Worm (Caenorhabditis elegans) whole organism, early embryonic: ENCODE results near the gene gpr-2.

Source experiments
- B0310.2 ChIP-seq: sonication (generic microtip); optimal IDR thresholded peaks from 2 replicates; lab custom pipeline; 2016; ENCODE audit warnings: mild to moderate bottlenecking, missing genetic modification characterization, missing compliant biosample characterization
- F13C5.2 ChIP-seq: sonication (generic microtip); optimal IDR thresholded peaks from 2 replicates; lab custom pipeline; 2017; ENCODE audit warnings: mild to moderate bottlenecking, missing genetic modification characterization, inconsistent platforms, missing compliant biosample characterization
- aly-1 ChIP-seq: sonication (generic microtip); optimal IDR thresholded peaks from 2 replicates; lab custom pipeline; 2016; ENCODE audit warnings: missing genetic modification characterization, missing compliant biosample characterization
- ama-1 ChIP-seq: fragments of 150-350 bp; optimal IDR thresholded peaks from 2 replicates; lab custom pipeline; 2014
- ceh-13 ChIP-seq: fragments of 200-800 bp; sonication (Bioruptor generic); optimal IDR thresholded peaks from 2 replicates; lab custom pipeline; 2018; ENCODE audit warnings: mild to moderate bottlenecking, missing genetic modification characterization, missing compliant biosample characterization
- ceh-36 ChIP-seq: sonication (generic microtip); optimal IDR thresholded peaks from 2 replicates; lab custom pipeline; 2016; ENCODE audit warnings: missing genetic modification characterization, inconsistent platforms, missing compliant biosample characterization
- ets-7 ChIP-seq: sonication (generic microtip); optimal IDR thresholded peaks from 2 replicates; lab custom pipeline; 2016; ENCODE audit warnings: missing genotype, missing genetic modification characterization, missing compliant biosample characterization
- flt-1 ChIP-seq: fragments of 200-800 bp; sonication (Bioruptor generic); IDR thresholded peaks from 2 replicates; pipeline ENCODE4 v1.3.6; 2022; ENCODE audit warnings: missing genetic modification characterization, missing compliant biosample characterization
- hmbx-1 ChIP-seq: sonication (generic microtip); optimal IDR thresholded peaks from 2 replicates; lab custom pipeline; 2016; ENCODE audit warnings: mild to moderate bottlenecking, missing genetic modification characterization, missing compliant biosample characterization
- hmg-4 ChIP-seq: fragments of 200-800 bp; sonication (Bioruptor generic); optimal IDR thresholded peaks from 2 replicates; lab custom pipeline; 2018; ENCODE audit warnings: mild to moderate bottlenecking, missing genetic modification characterization, missing compliant biosample characterization
- hnd-1 ChIP-seq: sonication (generic microtip); optimal IDR thresholded peaks from 2 replicates; lab custom pipeline; 2016; ENCODE audit warnings: missing genetic modification characterization, missing compliant biosample characterization
- pes-1 ChIP-seq: fragments of 200-800 bp; sonication (Bioruptor generic); IDR thresholded peaks from 2 replicates; pipeline ENCODE4 v1.3.6; 2022; ENCODE audit warnings: missing genetic modification reagents, missing genetic modification characterization, missing compliant biosample characterization
- scrt-1 ChIP-seq: fragments of 200-800 bp; sonication (Bioruptor generic); IDR thresholded peaks from 2 replicates; pipeline ENCODE4 v1.3.6; 2022; ENCODE audit warnings: missing genetic modification characterization, missing compliant biosample characterization
- sea-1 ChIP-seq: fragments of 200-800 bp; sonication (Bioruptor generic); conservative IDR thresholded peaks from 2 replicates; pipeline ENCODE4 v1.3.6; 2022; ENCODE audit warnings: missing genetic modification characterization, missing compliant biosample characterization
- tbx-11 ChIP-seq: fragments of 200-800 bp; sonication (Bioruptor generic); IDR thresholded peaks from 2 replicates; pipeline ENCODE4 v1.3.6; 2022; ENCODE audit warnings: missing genetic modification characterization, missing compliant biosample characterization
- tbx-37 ChIP-seq: fragments of 200-800 bp; sonication (Bioruptor generic); conservative IDR thresholded peaks from 2 replicates; pipeline ENCODE4 v1.3.6; 2022; ENCODE audit warnings: missing genetic modification reagents, missing genetic modification characterization, missing compliant biosample characterization
- tra-4 ChIP-seq: sonication (generic microtip); optimal IDR thresholded peaks from 2 replicates; lab custom pipeline; 2017; ENCODE audit warnings: missing genetic modification characterization, missing compliant biosample characterization

gpr-2 gene

ce11 chrIII:9385543-9385942 is 7.4 kb downstream of the gpr-2 start, which contains the start of gene C38C10.3:
C38C10.3 (minus strand) TSS chrIII:9385643.
- TF ChIP-seq ets-7 (tag; lab: Kevin White, UChicago) (no peak), hnd-1 (no peak)

- TF ChIP-seq scrt-1 (GFP tag; lab: Robert Waterston, UW) (no peak), F13C5.2 (tag; lab: Kevin White, UChicago) (no peak), tbx-11 (GFP tag; lab: Robert Waterston, UW) (no peak), tra-4 (tag; lab: Kevin White, UChicago) (no peak)
Measured at ce11 chrIII:9383496-9383895, 9.5 kb downstream of the gpr-2 start, which contains the start of gene tkr-1. tkr-1 (plus strand) TSS chrIII:9383796.

- TF ChIP-seq ceh-13 (no peak), tbx-11 (GFP tag; lab: Robert Waterston, UW) (no peak), aly-1 (no peak), pes-1 (GFP tag; lab: Robert Waterston, UW) (no peak), hnd-1 (no peak), tbx-37 (GFP tag; lab: Robert Waterston, UW) (no peak), hmbx-1 (tag; lab: Kevin White, UChicago) (no peak), F13C5.2 (tag; lab: Kevin White, UChicago) (no peak), B0310.2 (tag; lab: Kevin White, UChicago) (no peak), ceh-36 (tag; lab: Kevin White, UChicago) (no peak)
Measured at ce11 chrIII:9376701-9377100, 16.3 kb downstream of the gpr-2 start.

ce11 chrIII:9373779-9374178 is 19.2 kb downstream of the gpr-2 start:
- TF ChIP-seq ama-1 (lab: Kevin White, UChicago) (no peak), aly-1 (no peak), tbx-11 (GFP tag; lab: Robert Waterston, UW) (no peak), sea-1 (GFP tag; lab: Robert Waterston, UW) (no peak), hmbx-1 (tag; lab: Kevin White, UChicago) (no peak), flt-1 (GFP tag; lab: Robert Waterston, UW) (no peak), tra-4 (tag; lab: Kevin White, UChicago) (no peak)

- TF ChIP-seq tra-4 (tag; lab: Kevin White, UChicago) = no peak
- TF ChIP-seq hnd-1 = no peak
Measured at ce11 chrIII:9366971-9367370, 26.0 kb downstream of the gpr-2 start, which contains the start of gene crn-6. crn-6 (plus strand) TSS chrIII:9367271.

ce11 chrIII:9366376-9366775 is 26.6 kb downstream of the gpr-2 start:
- TF ChIP-seq tbx-11 (GFP tag; lab: Robert Waterston, UW) (no peak), tbx-37 (GFP tag; lab: Robert Waterston, UW) (no peak), sea-1 (GFP tag; lab: Robert Waterston, UW) (no peak), hmbx-1 (tag; lab: Kevin White, UChicago) (no peak), ama-1 (lab: Kevin White, UChicago) (no peak), ceh-36 (tag; lab: Kevin White, UChicago) (no peak), hnd-1 (no peak), pes-1 (GFP tag; lab: Robert Waterston, UW) (no peak), aly-1 (no peak), scrt-1 (GFP tag; lab: Robert Waterston, UW) (no peak), tra-4 (tag; lab: Kevin White, UChicago) (no peak), F13C5.2 (tag; lab: Kevin White, UChicago) (no peak), flt-1 (GFP tag; lab: Robert Waterston, UW) (no peak)

- TF ChIP-seq ets-7 (tag; lab: Kevin White, UChicago) = no peak
- no peak for TF ChIP-seq pes-1 (GFP tag; lab: Robert Waterston, UW)
- TF ChIP-seq aly-1 = no peak
- TF ChIP-seq tra-4 (tag; lab: Kevin White, UChicago) = no peak
- TF ChIP-seq ama-1 (lab: Kevin White, UChicago) = no peak
- TF ChIP-seq hmbx-1 (tag; lab: Kevin White, UChicago) = no peak
- TF ChIP-seq sea-1 (GFP tag; lab: Robert Waterston, UW) = no peak
Measured at ce11 chrIII:9361228-9361627, 31.7 kb downstream of the gpr-2 start, which contains the start of gene flp-25. flp-25 (plus strand) TSS chrIII:9361528.

ce11 chrIII:9359060-9359459 is 33.9 kb downstream of the gpr-2 start, which contains the start of gene K04H4.5:
K04H4.5 (plus strand) TSS chrIII:9359360.
- TF ChIP-seq hnd-1 (no peak), tbx-11 (GFP tag; lab: Robert Waterston, UW) (no peak), ama-1 (lab: Kevin White, UChicago) (no peak), ceh-13 (no peak), tra-4 (tag; lab: Kevin White, UChicago) (no peak), pes-1 (GFP tag; lab: Robert Waterston, UW) (no peak), hmbx-1 (tag; lab: Kevin White, UChicago) (no peak), ceh-36 (tag; lab: Kevin White, UChicago) (no peak), sea-1 (GFP tag; lab: Robert Waterston, UW) (no peak), B0310.2 (tag; lab: Kevin White, UChicago) (no peak), hmg-4 (GFP tag; lab: Kevin White, UChicago) (no peak), aly-1 (no peak), scrt-1 (GFP tag; lab: Robert Waterston, UW) (no peak), F13C5.2 (tag; lab: Kevin White, UChicago) (no peak), ets-7 (tag; lab: Kevin White, UChicago) (no peak), tbx-37 (GFP tag; lab: Robert Waterston, UW) (no peak), flt-1 (GFP tag; lab: Robert Waterston, UW) (no peak)
